Fruit fly (Drosophila melanogaster): Measurements from ENCODE around the gene CG42540.

DNA sequence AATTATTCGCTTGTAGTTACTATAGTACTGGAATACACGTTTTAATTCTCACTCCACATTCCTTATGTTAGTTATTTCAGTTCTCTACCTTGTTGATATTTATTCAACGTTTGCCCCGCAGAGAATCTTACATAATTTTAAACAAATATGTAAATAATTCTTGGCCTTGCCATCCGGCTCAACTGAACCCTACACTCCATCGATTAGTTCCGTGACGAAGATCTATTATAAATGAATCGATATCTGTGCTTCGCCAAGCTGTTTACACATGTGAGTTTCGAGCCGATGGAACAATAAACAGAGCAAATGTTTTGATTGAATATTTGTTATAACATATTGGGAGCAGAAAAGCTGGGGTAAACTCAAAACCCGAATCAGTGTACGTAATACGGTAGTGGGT lies 34.1 kb upstream of the CG42540 start:
- TF ChIP-seq cnc (optimal IDR thresholded peaks at IDR 0.05) (no peak), CG7045 (GFP tag; optimal IDR thresholded peaks at IDR 0.05) (no peak), CG7101 (tag; optimal IDR thresholded peaks at IDR 0.05) (no peak), CG1620 (GFP tag; optimal IDR thresholded peaks at IDR 0.05) (no peak), kay (GFP tag; ENCODE audit: borderline replicate concordance) (no peak), CG12768 (GFP tag; optimal IDR thresholded peaks at IDR 0.05) (no peak), Mnt (GFP tag; optimal IDR thresholded peaks at IDR 0.05) (no peak), bab1 (GFP tag; optimal IDR thresholded peaks at IDR 0.05) (no peak), Hr96 (GFP tag; optimal IDR thresholded peaks at IDR 0.05) (no peak), pad (GFP tag; optimal IDR thresholded peaks at IDR 0.05) (no peak), Clk (GFP tag; optimal IDR thresholded peaks at IDR 0.05) (no peak), cic (GFP tag; optimal IDR thresholded peaks at IDR 0.05) (no peak), Crg-1 (GFP tag; optimal IDR thresholded peaks at IDR 0.05) (no peak)

Data from whole organism, adult.